Worm (Caenorhabditis elegans): ENCODE data around the gene mrps-31.
A peak's percentile ranks its signal among the peaks of the same experiment; 100 is the strongest.

Gene mrps-31

ce11 chrIII:3583341-3583740 lies 46.8 kb downstream of the mrps-31 start:
- TF ChIP-seq sptf-1 (tag; optimal IDR thresholded peaks at IDR 0.05) (no peak), lsy-2 (tag; optimal IDR thresholded peaks at IDR 0.05) (peak; percentile 4), bed-3 (GFP tag; optimal IDR thresholded peaks at IDR 0.05) (no peak), elt-1 (tag; optimal IDR thresholded peaks at IDR 0.05; ENCODE audit: borderline replicate concordance, insufficient read depth) (no peak), drap-1 (GFP tag; optimal IDR thresholded peaks at IDR 0.05) (no peak), tbx-8 (GFP tag; optimal IDR thresholded peaks at IDR 0.05) (no peak), cnd-1 (tag; optimal IDR thresholded peaks at IDR 0.05) (no peak), nhr-2 (tag; optimal IDR thresholded peaks at IDR 0.05) (peak; percentile 51), snpc-4 (tag; optimal IDR thresholded peaks at IDR 0.05) (no peak), ztf-11 (tag; optimal IDR thresholded peaks at IDR 0.05) (no peak), ces-1 (GFP tag; optimal IDR thresholded peaks at IDR 0.05) (peak; percentile 38), ceh-39 (tag; optimal IDR thresholded peaks at IDR 0.05) (no peak), mep-1 (tag; optimal IDR thresholded peaks at IDR 0.05) (no peak), ceh-43 (GFP tag; optimal IDR thresholded peaks at IDR 0.05) (no peak), elt-3 (tag; optimal IDR thresholded peaks at IDR 0.05) (no peak), mab-5 (tag; optimal IDR thresholded peaks at IDR 0.05) (no peak), nhr-76 (tag; optimal IDR thresholded peaks at IDR 0.05) (no peak), lin-13 (tag; optimal IDR thresholded peaks at IDR 0.05) (no peak), ham-2 (GFP tag; optimal IDR thresholded peaks at IDR 0.05) (peak; percentile 3), unc-120 (tag; optimal IDR thresholded peaks at IDR 0.05; ENCODE audit: poor library complexity, severe bottlenecking) (peak; percentile 82), lin-32 (GFP tag; optimal IDR thresholded peaks at IDR 0.05) (no peak), unc-62 (GFP tag; optimal IDR thresholded peaks at IDR 0.05) (peak; percentile 23), flh-1 (GFP tag; optimal IDR thresholded peaks at IDR 0.05) (no peak), M03D4.4 (tag; optimal IDR thresholded peaks at IDR 0.05) (no peak), sem-2 (GFP tag; optimal IDR thresholded peaks at IDR 0.05) (no peak), zip-8 (tag; optimal IDR thresholded peaks at IDR 0.05) (no peak), blmp-1 (tag; optimal IDR thresholded peaks at IDR 0.05) (no peak), nhr-12 (tag; optimal IDR thresholded peaks at IDR 0.05) (no peak), unc-39 (tag; optimal IDR thresholded peaks at IDR 0.05) (no peak), ceh-83 (GFP tag; optimal IDR thresholded peaks at IDR 0.05) (no peak), pha-4 (tag; optimal IDR thresholded peaks at IDR 0.05) (no peak), hlh-1 (tag; optimal IDR thresholded peaks at IDR 0.05) (no peak), nhr-28 (tag; optimal IDR thresholded peaks at IDR 0.05) (no peak), nhr-237 (tag; optimal IDR thresholded peaks at IDR 0.05) (no peak), mls-2 (tag; optimal IDR thresholded peaks at IDR 0.05) (peak; percentile 45)

ce11 chrIII:3581636-3582035 lies 48.5 kb downstream of the mrps-31 start, which contains the start of gene C48D5.3:
Gene C48D5.3, minus strand, starts transcription at chrIII:3581736.
- TF ChIP-seq zip-8 (tag; optimal IDR thresholded peaks at IDR 0.05) (no peak), sem-2 (GFP tag; optimal IDR thresholded peaks at IDR 0.05) (no peak), cnd-1 (tag; optimal IDR thresholded peaks at IDR 0.05) (no peak), unc-39 (tag; optimal IDR thresholded peaks at IDR 0.05) (no peak), elt-3 (tag; optimal IDR thresholded peaks at IDR 0.05) (no peak), unc-62 (GFP tag; optimal IDR thresholded peaks at IDR 0.05) (no peak), snpc-4 (tag; optimal IDR thresholded peaks at IDR 0.05) (no peak), pha-4 (tag; optimal IDR thresholded peaks at IDR 0.05) (no peak), nhr-2 (tag; optimal IDR thresholded peaks at IDR 0.05) (no peak), ceh-43 (GFP tag; optimal IDR thresholded peaks at IDR 0.05) (no peak), flh-1 (GFP tag; optimal IDR thresholded peaks at IDR 0.05) (no peak), nhr-28 (tag; optimal IDR thresholded peaks at IDR 0.05) (no peak), elt-1 (tag; optimal IDR thresholded peaks at IDR 0.05; ENCODE audit: borderline replicate concordance, insufficient read depth) (no peak), ztf-11 (tag; optimal IDR thresholded peaks at IDR 0.05) (no peak), nhr-12 (tag; optimal IDR thresholded peaks at IDR 0.05) (no peak), ces-1 (GFP tag; optimal IDR thresholded peaks at IDR 0.05) (no peak), drap-1 (GFP tag; optimal IDR thresholded peaks at IDR 0.05) (no peak), nhr-237 (tag; optimal IDR thresholded peaks at IDR 0.05) (no peak), lin-32 (GFP tag; optimal IDR thresholded peaks at IDR 0.05) (no peak)
